Fruit fly (Drosophila melanogaster) whole organism, embryonic: Measurements from ENCODE around the gene grsm.

Experiments
- Adf1 ChIP-seq: fragments of 200-800 bp; sonication (Bioruptor generic); IDR thresholded peaks from 2 replicates; pipeline ENCODE4 v1.3.6; 2022; ENCODE audit warnings: missing biosample characterization, missing genetic modification characterization
- Aef1 ChIP-seq: fragments of 200-800 bp; sonication (Bioruptor generic); IDR thresholded peaks from 3 replicates; pipeline ENCODE4 v1.3.6; 2022; ENCODE audit warnings: missing biosample characterization, missing genetic modification characterization
- B-H1 ChIP-seq: fragments of 200-800 bp; sonication (Bioruptor generic); IDR thresholded peaks from 3 replicates; pipeline ENCODE4 v1.3.6; 2022; ENCODE audit warnings: missing biosample characterization, missing genetic modification characterization
- Blimp-1 ChIP-seq: fragments of 200-800 bp; sonication (Bioruptor generic); optimal IDR thresholded peaks from 3 replicates; lab custom pipeline; 2018; ENCODE audit warnings: missing biosample characterization, missing genetic modification characterization, mild to moderate bottlenecking, moderate library complexity, missing genetic modification reagents
- CG11456 ChIP-seq: fragments of 200-800 bp; sonication (Bioruptor generic); IDR thresholded peaks from 3 replicates; pipeline ENCODE4 v1.3.6; 2022; ENCODE audit warnings: missing biosample characterization, missing genetic modification characterization
- CG12236 ChIP-seq: fragments of 200-800 bp; sonication (Bioruptor generic); optimal IDR thresholded peaks from 2 replicates; lab custom pipeline; 2016; ENCODE audit warnings: missing biosample characterization, missing genetic modification characterization
- CG18599 ChIP-seq: fragments of 200-800 bp; sonication (Bioruptor generic); optimal IDR thresholded peaks from 3 replicates; lab custom pipeline; 2017; ENCODE audit warnings: missing biosample characterization, missing genetic modification characterization, mild to moderate bottlenecking, moderate library complexity, missing genetic modification reagents
- CG2129 ChIP-seq: fragments of 200-800 bp; sonication (Bioruptor generic); IDR thresholded peaks from 2 replicates; pipeline ENCODE4 v1.3.6; 2022; ENCODE audit warnings: missing biosample characterization, missing genetic modification characterization; ENCODE audit not compliant: partially characterized antibody
- CG2678 ChIP-seq: fragments of 200-800 bp; sonication (Bioruptor generic); optimal IDR thresholded peaks from 3 replicates; lab custom pipeline; 2019; ENCODE audit warnings: missing biosample characterization, mild to moderate bottlenecking, missing genetic modification characterization, moderate library complexity
- CG2875 ChIP-seq: fragments of 200-800 bp; sonication (Bioruptor generic); optimal IDR thresholded peaks from 2 replicates; lab custom pipeline; 2017; ENCODE audit warnings: missing biosample characterization, mild to moderate bottlenecking, missing genetic modification characterization, missing genetic modification reagents
- CG2889 ChIP-seq: fragments of 200-800 bp; sonication (Bioruptor generic); IDR thresholded peaks from 3 replicates; pipeline ENCODE4 v1.3.6; 2022; ENCODE audit warnings: missing biosample characterization, missing genetic modification characterization
- CG31388 ChIP-seq: fragments of 200-800 bp; sonication (Bioruptor generic); optimal IDR thresholded peaks from 2 replicates; lab custom pipeline; 2016; ENCODE audit warnings: missing biosample characterization, missing genetic modification characterization
- CG3163 ChIP-seq: fragments of 200-800 bp; sonication (Bioruptor generic); optimal IDR thresholded peaks from 3 replicates; lab custom pipeline; 2016; ENCODE audit warnings: missing biosample characterization, missing genetic modification characterization
- CG3281 ChIP-seq: fragments of 200-800 bp; sonication (Bioruptor generic); optimal IDR thresholded peaks from 3 replicates; lab custom pipeline; 2017; ENCODE audit warnings: missing biosample characterization, mild to moderate bottlenecking, missing genetic modification characterization
- CG34224 ChIP-seq: fragments of 200-800 bp; sonication (Bioruptor generic); IDR thresholded peaks from 3 replicates; pipeline ENCODE4 v1.3.6; 2022; ENCODE audit warnings: missing biosample characterization, missing genetic modification characterization; ENCODE audit not compliant: partially characterized antibody
- CG4730 ChIP-seq: fragments of 200-800 bp; sonication (Bioruptor generic); IDR thresholded peaks from 2 replicates; pipeline ENCODE4 v1.3.6; 2022; ENCODE audit warnings: missing biosample characterization, missing genetic modification characterization
- CG4854 ChIP-seq: fragments of 200-800 bp; sonication (Bioruptor generic); optimal IDR thresholded peaks from 2 replicates; lab custom pipeline; 2016; ENCODE audit warnings: missing biosample characterization, missing genetic modification characterization, inconsistent platforms
- CG6683 ChIP-seq: fragments of 200-800 bp; sonication (Bioruptor generic); optimal IDR thresholded peaks from 2 replicates; lab custom pipeline; 2017; ENCODE audit warnings: missing biosample characterization, mild to moderate bottlenecking, missing genetic modification characterization, missing genetic modification reagents
- CG7556 ChIP-seq: fragments of 200-800 bp; sonication (Bioruptor generic); optimal IDR thresholded peaks from 2 replicates; lab custom pipeline; 2017; ENCODE audit warnings: missing biosample characterization, mild to moderate bottlenecking, missing genetic modification characterization
- CG8924 ChIP-seq: fragments of 200-800 bp; optimal IDR thresholded peaks from 3 replicates; lab custom pipeline; 2019; ENCODE audit warnings: missing biosample characterization, mild to moderate bottlenecking, missing genetic modification characterization, moderate library complexity
- CG9609 ChIP-seq: fragments of 200-800 bp; sonication (Bioruptor generic); optimal IDR thresholded peaks from 3 replicates; lab custom pipeline; 2016; ENCODE audit warnings: missing biosample characterization, missing genetic modification characterization
- CG9727 ChIP-seq: fragments of 200-800 bp; sonication (Bioruptor generic); optimal IDR thresholded peaks from 3 replicates; lab custom pipeline; 2017; ENCODE audit warnings: missing biosample characterization, mild to moderate bottlenecking, missing genetic modification characterization
- D19A ChIP-seq: fragments of 200-800 bp; optimal IDR thresholded peaks from 3 replicates; lab custom pipeline; 2019; ENCODE audit warnings: missing biosample characterization, mild to moderate bottlenecking, missing genetic modification characterization, moderate library complexity
- Deaf1 ChIP-seq: fragments of 200-800 bp; optimal IDR thresholded peaks from 3 replicates; lab custom pipeline; 2019; ENCODE audit warnings: missing biosample characterization, mild to moderate bottlenecking, missing genetic modification characterization, moderate library complexity
- Dll ChIP-seq: fragments of 200-800 bp; sonication (Bioruptor generic); IDR thresholded peaks from 4 replicates; pipeline ENCODE4 v1.3.6; 2022; ENCODE audit warnings: missing biosample characterization, missing genetic modification characterization; ENCODE audit not compliant: partially characterized antibody
- Ets97D ChIP-seq: fragments of 200-800 bp; sonication (Bioruptor generic); optimal IDR thresholded peaks from 3 replicates; lab custom pipeline; 2016; ENCODE audit warnings: missing biosample characterization, missing genetic modification characterization
- Hsf ChIP-seq: fragments of 200-800 bp; sonication (Bioruptor generic); optimal IDR thresholded peaks from 3 replicates; lab custom pipeline; 2016; ENCODE audit warnings: missing biosample characterization, missing genetic modification characterization
- MBD-R2 ChIP-seq: fragments of 200-800 bp; sonication (Bioruptor generic); IDR thresholded peaks from 2 replicates; pipeline ENCODE4 v1.3.6; 2022; ENCODE audit warnings: missing biosample characterization, missing genetic modification characterization
- Meics ChIP-seq: fragments of 200-800 bp; sonication (Bioruptor generic); optimal IDR thresholded peaks from 2 replicates; lab custom pipeline; 2017; ENCODE audit warnings: missing biosample characterization, mild to moderate bottlenecking, missing genetic modification characterization
- Mrtf ChIP-seq: fragments of 200-800 bp; sonication (Bioruptor generic); IDR thresholded peaks from 3 replicates; pipeline ENCODE4 v1.3.6; 2022; ENCODE audit warnings: missing biosample characterization, missing genetic modification characterization
- Oli ChIP-seq: fragments of 200-800 bp; sonication (Bioruptor generic); optimal IDR thresholded peaks from 2 replicates; lab custom pipeline; 2018; ENCODE audit warnings: missing biosample characterization, mild to moderate bottlenecking, missing genetic modification characterization, moderate library complexity
- Sox102F ChIP-seq: fragments of 200-800 bp; sonication (Bioruptor generic); optimal IDR thresholded peaks from 2 replicates; lab custom pipeline; 2018; ENCODE audit warnings: missing biosample characterization, mild to moderate bottlenecking, missing genetic modification characterization, moderate library complexity
- TFAM ChIP-seq: fragments of 200-800 bp; sonication (Bioruptor generic); optimal IDR thresholded peaks from 2 replicates; lab custom pipeline; 2017; ENCODE audit warnings: missing biosample characterization, missing genetic modification characterization, inconsistent platforms
- Trl ChIP-seq, 3 experiments: fragments of >200 bp in 2 of 3; fragments of 200-800 bp in 1 of 3; sonication (Bioruptor generic) in 1 of 3; optimal IDR thresholded peaks; 2 replicates in 1 of 3; 3 replicates in 2 of 3; lab custom pipeline; 2016 to 2017; ENCODE audit warnings: missing biosample characterization in 1 of 3, missing genetic modification characterization in 1 of 3
- abd-A ChIP-seq: fragments of 200-800 bp; sonication (Bioruptor generic); optimal IDR thresholded peaks from 3 replicates; lab custom pipeline; 2019; ENCODE audit warnings: missing biosample characterization, mild to moderate bottlenecking, missing genetic modification characterization, moderate library complexity
- corto ChIP-seq: fragments of 200-800 bp; sonication (Bioruptor generic); optimal IDR thresholded peaks from 2 replicates; lab custom pipeline; 2016; ENCODE audit warnings: missing biosample characterization, mild to moderate bottlenecking, missing genetic modification characterization, moderate library complexity
- dmrt99B ChIP-seq: fragments of 200-800 bp; sonication (Bioruptor generic); optimal IDR thresholded peaks from 2 replicates; lab custom pipeline; 2018; ENCODE audit warnings: missing biosample characterization, mild to moderate bottlenecking, missing genetic modification characterization, moderate library complexity
- gce ChIP-seq: fragments of 200-800 bp; sonication (Bioruptor generic); IDR thresholded peaks from 3 replicates; pipeline ENCODE4 v1.3.6; 2022; ENCODE audit warnings: missing biosample characterization, missing genetic modification characterization
- gcm ChIP-seq: fragments of 200-800 bp; sonication (Bioruptor generic); optimal IDR thresholded peaks from 2 replicates; lab custom pipeline; 2019; ENCODE audit warnings: missing biosample characterization, mild to moderate bottlenecking, missing genetic modification characterization, moderate library complexity
- p53 ChIP-seq: fragments of 200-800 bp; sonication (Bioruptor generic); optimal IDR thresholded peaks from 2 replicates; lab custom pipeline; 2016; ENCODE audit warnings: missing biosample characterization, missing genetic modification characterization
- row ChIP-seq: fragments of 200-800 bp; sonication (Bioruptor generic); IDR thresholded peaks from 3 replicates; pipeline ENCODE4 v1.3.6; 2022; ENCODE audit warnings: missing biosample characterization, missing genetic modification characterization
- sc ChIP-seq, 3 experiments: fragments of >200 bp in 2 of 3; fragments of 200-800 bp in 1 of 3; sonication (Bioruptor generic) in 1 of 3; optimal IDR thresholded peaks; 2 replicates in 2 of 3; 3 replicates in 1 of 3; lab custom pipeline; 2017; ENCODE audit warnings: mild to moderate bottlenecking in 1 of 3, missing biosample characterization in 1 of 3, missing genetic modification characterization in 1 of 3, missing genetic modification reagents in 1 of 3
- sens ChIP-seq: fragments of 200-800 bp; sonication (Bioruptor generic); peaks from one replicate; lab custom pipeline; 2016; ENCODE audit warnings: missing biosample characterization, missing genetic modification characterization
- sob ChIP-seq: fragments of 200-800 bp; sonication (Bioruptor generic); IDR thresholded peaks from 2 replicates; pipeline ENCODE4 v1.3.6; 2022; ENCODE audit warnings: missing biosample characterization, missing genetic modification characterization
- tap ChIP-seq: fragments of 200-800 bp; optimal IDR thresholded peaks from 3 replicates; lab custom pipeline; 2019; ENCODE audit warnings: missing biosample characterization, mild to moderate bottlenecking, missing genetic modification characterization, moderate library complexity
- trem ChIP-seq: fragments of 200-800 bp; optimal IDR thresholded peaks from 3 replicates; lab custom pipeline; 2019; ENCODE audit warnings: missing biosample characterization, mild to moderate bottlenecking, missing genetic modification characterization, moderate library complexity
- tx ChIP-seq: fragments of 200-800 bp; sonication (Bioruptor generic); optimal IDR thresholded peaks from 2 replicates; lab custom pipeline; 2016; ENCODE audit warnings: missing biosample characterization, missing genetic modification characterization
- zen ChIP-seq: fragments of 200-800 bp; sonication (Bioruptor generic); optimal IDR thresholded peaks from 3 replicates; lab custom pipeline; 2018; ENCODE audit warnings: missing biosample characterization, mild to moderate bottlenecking, missing genetic modification characterization, moderate library complexity
- zf30C ChIP-seq: fragments of 200-800 bp; sonication (Bioruptor generic); optimal IDR thresholded peaks from 3 replicates; lab custom pipeline; 2018; ENCODE audit warnings: missing biosample characterization, mild to moderate bottlenecking, missing genetic modification characterization
- zfh2 ChIP-seq: fragments of 200-800 bp; sonication (Bioruptor generic); optimal IDR thresholded peaks from 2 replicates; lab custom pipeline; 2016; ENCODE audit warnings: missing biosample characterization, missing genetic modification characterization

grsm gene

dm6 chr3R:12974447-12974846, 6.9 kb upstream of the grsm start (continued):
- TF ChIP-seq CG6683 (GFP tag; lab: Kevin White, UChicago) = no peak
- TF ChIP-seq row (GFP tag; lab: Robert Waterston, UW) = peak; percentile 55; the same call in 1 of the 3 replicates
- TF ChIP-seq MBD-R2 = no peak
- peak; percentile 46 for TF ChIP-seq CG2678
- no peak for TF ChIP-seq tx
- TF ChIP-seq abd-A (tag; lab: Kevin White, UChicago) = no peak
- TF ChIP-seq Meics (GFP tag; lab: Kevin White, UChicago) = peak; percentile 14
- no peak for TF ChIP-seq CG31388
- no peak for TF ChIP-seq CG12236 (GFP tag; lab: Kevin White, UChicago)
- TF ChIP-seq CG4730 (GFP tag; lab: Robert Waterston, UW) = no peak
- no peak for TF ChIP-seq Adf1 (GFP tag; lab: Robert Waterston, UW)
- TF ChIP-seq CG4854 = no peak
- no peak for TF ChIP-seq gce
- peak; percentile 28 for TF ChIP-seq sens (GFP tag; lab: Kevin White, UChicago)
- TF ChIP-seq sc (optimal IDR thresholded peaks at IDR 0.05; lab: Kevin White, UChicago) = no peak
- no peak for TF ChIP-seq sc (GFP tag; optimal IDR thresholded peaks at IDR 0.05; lab: Kevin White, UChicago)
- no peak for TF ChIP-seq CG7556 (GFP tag; lab: Kevin White, UChicago)
- no peak for TF ChIP-seq sob
- peak; percentile 2 for TF ChIP-seq Sox102F (GFP tag; lab: Kevin White, UChicago)
- no peak for TF ChIP-seq Mrtf (GFP tag; lab: Robert Waterston, UW)
- TF ChIP-seq CG3281 (GFP tag; lab: Kevin White, UChicago) = no peak
- TF ChIP-seq CG2129 (GFP tag; lab: Robert Waterston, UW) = no peak
- peak; percentile 59 for TF ChIP-seq Deaf1 (tag; lab: Kevin White, UChicago)
- TF ChIP-seq Ets97D (GFP tag; lab: Kevin White, UChicago) = no peak
- TF ChIP-seq CG11456 (GFP tag; lab: Robert Waterston, UW) = no peak
- TF ChIP-seq corto = peak; percentile 28
- no peak for TF ChIP-seq zfh2 (GFP tag; lab: Kevin White, UChicago)
- TF ChIP-seq zen (tag; lab: Kevin White, UChicago) = peak; percentile 35
- TF ChIP-seq B-H1 (GFP tag; lab: Robert Waterston, UW) = no peak
- no peak for TF ChIP-seq gcm (GFP tag; lab: Kevin White, UChicago)
- no peak for TF ChIP-seq CG2875 (GFP tag; lab: Kevin White, UChicago)
- peak; percentile 24 for TF ChIP-seq dmrt99B
- TF ChIP-seq Hsf (GFP tag; lab: Kevin White, UChicago) = no peak
- no peak for TF ChIP-seq Dll
- TF ChIP-seq CG9609 (GFP tag; lab: Kevin White, UChicago) = no peak
- TF ChIP-seq Oli = peak; percentile 2
- TF ChIP-seq CG34224 (GFP tag; lab: Robert Waterston, UW) = no peak
- no peak for TF ChIP-seq trem (tag; lab: Kevin White, UChicago)
- TF ChIP-seq CG8924 = peak; percentile 11
- TF ChIP-seq Aef1 (GFP tag; lab: Robert Waterston, UW) = no peak
- TF ChIP-seq CG18599 = peak; percentile 17
- TF ChIP-seq tap (tag; lab: Kevin White, UChicago) = no peak
- peak; percentile 40 for TF ChIP-seq Blimp-1
- peak; percentile 1 for TF ChIP-seq D19A (tag; lab: Kevin White, UChicago)
- no peak for TF ChIP-seq TFAM (GFP tag; lab: Kevin White, UChicago)
- no peak for TF ChIP-seq CG2889
- peak; percentile 21 for TF ChIP-seq zf30C (GFP tag; lab: Kevin White, UChicago)
- TF ChIP-seq CG9727 = peak; percentile 28
- no peak for TF ChIP-seq CG3163 (GFP tag; lab: Kevin White, UChicago)
- no peak for TF ChIP-seq p53 (GFP tag; lab: Kevin White, UChicago)
- peak in 1 of 2 experiments; percentile 32 for TF ChIP-seq Trl (optimal IDR thresholded peaks at IDR 0.05; lab: Kevin White, UChicago)
- no peak for TF ChIP-seq Trl (GFP tag; optimal IDR thresholded peaks at IDR 0.05; lab: Kevin White, UChicago)
